Worm (Caenorhabditis elegans) whole organism, L2 larva: Measurements from ENCODE around the gene syg-2.

Experiments used
- blmp-1 ChIP-seq: sonication (generic microtip); optimal IDR thresholded peaks from 2 replicates; lab custom pipeline; 2017; ENCODE audit warnings: missing genetic modification characterization, mild to moderate bottlenecking, missing compliant biosample characterization, antibody characterized with exemption, moderate library complexity; ENCODE audit not compliant: insufficient read depth
- dmd-4 ChIP-seq: sonication (generic microtip); optimal IDR thresholded peaks from 2 replicates; lab custom pipeline; 2017; ENCODE audit warnings: missing biosample characterization, missing genetic modification characterization
- fos-1 ChIP-seq: fragments of 150-350 bp; optimal IDR thresholded peaks from 2 replicates; lab custom pipeline; 2014; ENCODE audit warnings: missing biosample characterization, missing genetic modification characterization
- nhr-77 ChIP-seq: fragments of 150-350 bp; optimal IDR thresholded peaks from 2 replicates; lab custom pipeline; 2014; ENCODE audit warnings: missing biosample characterization, missing genetic modification characterization
- skn-1 ChIP-seq: sonication (generic microtip); optimal IDR thresholded peaks from 2 replicates; lab custom pipeline; 2017; ENCODE audit warnings: missing biosample characterization, missing genetic modification characterization
- snpc-4 ChIP-seq: fragments of 150-350 bp; optimal IDR thresholded peaks from 2 replicates; lab custom pipeline; 2014; ENCODE audit warnings: missing biosample characterization, missing genetic modification characterization
- unc-55 ChIP-seq: fragments of 150-350 bp; sonication (generic microtip); optimal IDR thresholded peaks from 3 replicates; lab custom pipeline; 2014; ENCODE audit warnings: missing biosample characterization, missing genetic modification reagents, missing genetic modification characterization
- unc-62 ChIP-seq: fragments of 150-350 bp; optimal IDR thresholded peaks from 2 replicates; lab custom pipeline; 2014; ENCODE audit warnings: missing biosample characterization, missing genetic modification reagents, missing genetic modification characterization
- zag-1 ChIP-seq: fragments of 150-350 bp; optimal IDR thresholded peaks from 2 replicates; lab custom pipeline; 2014; ENCODE audit warnings: missing biosample characterization, missing genetic modification characterization

- TF ChIP-seq fos-1 (tag; lab: Kevin White, UChicago) (no peak), blmp-1 (tag; lab: Kevin White, UChicago) (no peak), nhr-77 (tag; lab: Kevin White, UChicago) (no peak), unc-55 (no peak), skn-1 (tag; lab: Kevin White, UChicago) (no peak), unc-62 (no peak), dmd-4 (tag; lab: Kevin White, UChicago) (no peak), snpc-4 (tag; lab: Kevin White, UChicago) (no peak), zag-1 (tag; lab: Kevin White, UChicago) (no peak)
Measured at ce11 chrX:14678983-14679382, 24.2 kb downstream of the syg-2 start.
